Fruit fly (Drosophila melanogaster) whole organism, wandering third instar larva: ENCODE results near the gene CG12567.

ENCODE experiments used
- Abd-B ChIP-seq: fragments of >200 bp; optimal IDR thresholded peaks from 2 replicates; lab custom pipeline; 2017; ENCODE audit warnings: missing biosample characterization, missing genetic modification characterization
- CG32264 ChIP-seq: fragments of 200-800 bp; sonication (Bioruptor generic); optimal IDR thresholded peaks from 2 replicates; lab custom pipeline; 2016; ENCODE audit warnings: missing biosample characterization, missing genetic modification characterization
- CG9705 ChIP-seq: fragments of 200-800 bp; sonication (Bioruptor generic); optimal IDR thresholded peaks from 2 replicates; lab custom pipeline; 2018; ENCODE audit warnings: missing biosample characterization, mild to moderate bottlenecking, missing genetic modification characterization
- HLH106 ChIP-seq: fragments of 200-800 bp; optimal IDR thresholded peaks from 3 replicates; lab custom pipeline; 2019; ENCODE audit warnings: missing biosample characterization, mild to moderate bottlenecking, missing genetic modification characterization, moderate library complexity
- Hr78 ChIP-seq: fragments of >200 bp; optimal IDR thresholded peaks from 2 replicates; lab custom pipeline; 2017; ENCODE audit warnings: missing biosample characterization, missing genetic modification characterization
- Hr83 ChIP-seq: fragments of 200-300 bp; sonication (Bioruptor generic); optimal IDR thresholded peaks from 2 replicates; lab custom pipeline; 2016; ENCODE audit warnings: missing biosample characterization, mild to moderate bottlenecking, missing genetic modification characterization, moderate library complexity; ENCODE audit not compliant: poor library complexity, severe bottlenecking
- Mio ChIP-seq: sonication (Bioruptor generic); optimal IDR thresholded peaks from 2 replicates; lab custom pipeline; 2016; ENCODE audit warnings: missing biosample characterization, missing genetic modification characterization
- N ChIP-seq: fragments of >200 bp; optimal IDR thresholded peaks from 2 replicates; lab custom pipeline; 2018; ENCODE audit warnings: missing biosample characterization, missing external identifiers, missing genetic modification characterization
- Rel ChIP-seq, 2 experiments: fragments of 200-800 bp; sonication (Bioruptor generic) in 1 of 2; optimal IDR thresholded peaks; 2 replicates in 1 of 2; 3 replicates in 1 of 2; lab custom pipeline; 2016 to 2019; ENCODE audit warnings: mild to moderate bottlenecking in 2 of 2, missing biosample characterization in 2 of 2, missing genetic modification characterization in 2 of 2, moderate library complexity in 1 of 2
- Sp1 ChIP-seq: fragments of 200-800 bp; sonication (Bioruptor generic); optimal IDR thresholded peaks from 3 replicates; lab custom pipeline; 2019; ENCODE audit warnings: missing biosample characterization, mild to moderate bottlenecking, missing genetic modification characterization, moderate library complexity
- brk ChIP-seq: fragments of 200-800 bp; sonication (Bioruptor generic); optimal IDR thresholded peaks from 2 replicates; lab custom pipeline; 2016; ENCODE audit warnings: missing biosample characterization, mild to moderate bottlenecking, missing genetic modification characterization
- dl ChIP-seq, 2 experiments: fragments of 175-275, 200-275 bp in 1 of 2; fragments of 200-275 bp in 1 of 2; sonication (Bioruptor generic); optimal IDR thresholded peaks; lab custom pipeline; 2018; ENCODE audit warnings: mild to moderate bottlenecking in 2 of 2, missing biosample characterization in 2 of 2, missing genetic modification characterization in 2 of 2, moderate library complexity in 2 of 2; ENCODE audit not compliant: partially characterized antibody in 2 of 2, insufficient read depth in 1 of 2
- dmrt93B ChIP-seq: fragments of 200-800 bp; sonication (Bioruptor generic); optimal IDR thresholded peaks from 2 replicates; lab custom pipeline; 2018; ENCODE audit warnings: missing biosample characterization, mild to moderate bottlenecking, missing genetic modification characterization
- dsf ChIP-seq: sonication (Bioruptor generic); optimal IDR thresholded peaks from 2 replicates; lab custom pipeline; 2016; ENCODE audit warnings: missing biosample characterization, missing genetic modification characterization, borderline replicate concordance
- foxo ChIP-seq, 2 experiments: fragments of 200-800 bp; sonication (Bioruptor generic); optimal IDR thresholded peaks; 2 replicates in 1 of 2; 3 replicates in 1 of 2; lab custom pipeline; 2016 to 2017; ENCODE audit warnings: missing biosample characterization in 2 of 2, missing genetic modification characterization in 2 of 2
- h ChIP-seq: fragments of 200-800 bp; sonication (Bioruptor generic); optimal IDR thresholded peaks from 3 replicates; lab custom pipeline; 2016; ENCODE audit warnings: missing biosample characterization, mild to moderate bottlenecking, missing genetic modification characterization
- jim ChIP-seq: fragments of 175-275, 200-325 bp; sonication (Bioruptor generic); optimal IDR thresholded peaks from 2 replicates; lab custom pipeline; 2016; ENCODE audit warnings: missing biosample characterization, mild to moderate bottlenecking, missing genetic modification characterization
- rgr ChIP-seq: fragments of 200-800 bp; sonication (Bioruptor generic); optimal IDR thresholded peaks from 3 replicates; lab custom pipeline; 2016; ENCODE audit warnings: missing biosample characterization, mild to moderate bottlenecking, missing genetic modification characterization
- woc ChIP-seq: sonication (Bioruptor generic); optimal IDR thresholded peaks from 2 replicates; lab custom pipeline; 2016; ENCODE audit warnings: missing biosample characterization, mild to moderate bottlenecking, missing genetic modification characterization

CG12567 gene

DNA sequence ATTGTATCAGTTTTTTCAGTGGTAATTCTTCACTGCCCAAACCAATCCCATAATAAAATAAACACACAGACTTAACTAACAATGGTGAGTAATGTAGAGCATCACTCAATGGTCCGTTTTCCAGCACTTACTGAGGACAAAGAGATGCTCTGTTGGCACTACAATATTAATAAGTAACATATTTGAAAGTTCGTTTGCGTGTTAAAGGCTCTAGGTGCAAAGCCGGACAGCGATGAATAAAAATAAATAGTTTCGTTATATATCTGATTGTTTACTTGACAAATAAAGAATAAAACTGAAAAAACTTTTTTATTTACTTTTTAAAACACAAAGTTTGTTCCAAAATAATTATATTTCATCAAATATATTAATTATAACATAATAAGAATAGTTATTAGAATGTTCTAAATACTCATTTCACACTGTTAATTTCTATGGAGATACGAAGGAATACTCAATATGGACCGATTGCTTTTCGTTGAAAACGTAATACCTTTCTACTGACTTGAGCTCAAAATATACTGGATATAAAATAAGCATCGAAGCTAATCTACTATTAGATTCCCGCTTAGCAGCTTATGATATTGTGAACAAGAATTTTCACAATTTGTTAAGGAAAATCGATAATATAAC lies at the start of gene CG12567:
CG12567 (minus strand) TSS at position 203 of the 633 bp plus-strand sequence.
- TF ChIP-seq brk (GFP tag; lab: Kevin White, UChicago) (no peak), rgr (GFP tag; lab: Kevin White, UChicago) (no peak), Hr83 (no peak), N (GFP tag; lab: Kevin White, UChicago) (peak; percentile 51), CG9705 (GFP tag; lab: Kevin White, UChicago) (no peak), Mio (no peak), dmrt93B (GFP tag; lab: Kevin White, UChicago) (peak; percentile 9), dsf (GFP tag; lab: Kevin White, UChicago) (no peak), foxo (GFP tag; optimal IDR thresholded peaks at IDR 0.05; lab: Kevin White, UChicago) (no peak), Sp1 (no peak), woc (GFP tag; lab: Kevin White, UChicago) (no peak), Abd-B (GFP tag; lab: Kevin White, UChicago) (no peak), dl (GFP tag; optimal IDR thresholded peaks at IDR 0.05; lab: Kevin White, UChicago; ENCODE audit: insufficient read depth in 1 of 2, partially characterized antibody in 2 of 2) (no peak), HLH106 (tag; lab: Kevin White, UChicago) (peak; percentile 21), CG32264 (GFP tag; lab: Kevin White, UChicago) (no peak), h (GFP tag; lab: Kevin White, UChicago) (no peak), Rel (GFP tag; optimal IDR thresholded peaks at IDR 0.05; lab: Kevin White, UChicago) (no peak), Rel (tag; optimal IDR thresholded peaks at IDR 0.05; lab: Kevin White, UChicago) (no peak)

- TF ChIP-seq N (GFP tag; lab: Kevin White, UChicago) (peak; percentile 61), dl (GFP tag; optimal IDR thresholded peaks at IDR 0.05; lab: Kevin White, UChicago; ENCODE audit: insufficient read depth in 1 of 2, partially characterized antibody in 2 of 2) (no peak), Hr78 (GFP tag; lab: Kevin White, UChicago) (peak; percentile 62), jim (no peak), woc (GFP tag; lab: Kevin White, UChicago) (peak; percentile 51)
Measured at dm6 chr2L:23176008-23176645, 1.8 kb upstream of the CG12567 start.
